Worm (Caenorhabditis elegans) whole organism, L1 larva: ENCODE results near the gene nhr-143.
A peak's percentile ranks its signal among the peaks of the same experiment; 100 is the strongest.

ENCODE experiments used
- alr-1 ChIP-seq: fragments of 200-800 bp; sonication (Bioruptor generic); optimal IDR thresholded peaks from 2 replicates; lab custom pipeline; 2018; ENCODE audit warnings: borderline replicate concordance, mild to moderate bottlenecking, missing genetic modification characterization, missing compliant biosample characterization
- blmp-1 ChIP-seq: fragments of 150-350 bp; optimal IDR thresholded peaks from 2 replicates; lab custom pipeline; 2014; ENCODE audit warnings: missing biosample characterization, missing genetic modification characterization
- ceh-63 ChIP-seq: fragments of 200-800 bp; sonication (Bioruptor generic); optimal IDR thresholded peaks from 2 replicates; lab custom pipeline; 2018; ENCODE audit warnings: mild to moderate bottlenecking, missing genetic modification characterization, missing compliant biosample characterization
- ceh-8 ChIP-seq: fragments of 200-800 bp; sonication (Bioruptor generic); optimal IDR thresholded peaks from 2 replicates; lab custom pipeline; 2018; ENCODE audit warnings: mild to moderate bottlenecking, missing genetic modification characterization, moderate library complexity, missing compliant biosample characterization
- ces-1 ChIP-seq: fragments of 150-350 bp; optimal IDR thresholded peaks from 2 replicates; lab custom pipeline; 2014; ENCODE audit warnings: missing biosample characterization, missing genetic modification reagents, missing genetic modification characterization
- efl-1 ChIP-seq, 4 experiments: fragments of 150-350 bp; optimal IDR thresholded peaks in 3 of 4; peaks in 1 of 4; 1 replicate in 1 of 4; 2 replicates in 3 of 4; lab custom pipeline; 2014; ENCODE audit warnings: missing biosample characterization in 2 of 4, missing genetic modification characterization in 2 of 4, missing genetic modification reagents in 2 of 4
- egl-13 ChIP-seq: sonication (generic microtip); optimal IDR thresholded peaks from 2 replicates; lab custom pipeline; 2016; ENCODE audit warnings: missing genotype, missing genetic modification reagents, missing genetic modification characterization, missing compliant biosample characterization
- ets-5 ChIP-seq: fragments of 200-800 bp; sonication (Bioruptor generic); IDR thresholded peaks from 2 replicates; pipeline ENCODE4 v1.3.6; 2022; ENCODE audit warnings: missing genetic modification characterization, missing compliant biosample characterization
- hlh-4 ChIP-seq: sonication (generic microtip); optimal IDR thresholded peaks from 2 replicates; lab custom pipeline; 2016; ENCODE audit warnings: mild to moderate bottlenecking, missing genetic modification characterization, missing compliant biosample characterization
- hpl-2 ChIP-seq: fragments of 150-350 bp; optimal IDR thresholded peaks from 2 replicates; lab custom pipeline; 2014; ENCODE audit warnings: missing biosample characterization, missing genetic modification reagents, missing genetic modification characterization
- jun-1 ChIP-seq: fragments of 150-350 bp; optimal IDR thresholded peaks from 2 replicates; lab custom pipeline; 2014; ENCODE audit warnings: missing biosample characterization, missing genetic modification reagents, missing genetic modification characterization
- lin-14 ChIP-seq: fragments of 200-800 bp; sonication (Bioruptor generic); optimal IDR thresholded peaks from 2 replicates; lab custom pipeline; 2018; ENCODE audit warnings: mild to moderate bottlenecking, missing genetic modification characterization, moderate library complexity, missing compliant biosample characterization
- lin-35 ChIP-seq, 2 experiments: fragments of 150-350 bp; optimal IDR thresholded peaks; 2 replicates each; lab custom pipeline; 2014; ENCODE audit warnings: missing biosample characterization in 2 of 2, missing genetic modification characterization in 2 of 2, missing genetic modification reagents in 2 of 2
- lir-3 ChIP-seq: sonication (generic microtip); optimal IDR thresholded peaks from 2 replicates; lab custom pipeline; 2016; ENCODE audit warnings: mild to moderate bottlenecking, missing genetic modification characterization, moderate library complexity, missing compliant biosample characterization; ENCODE audit not compliant: poor library complexity
- lsy-2 ChIP-seq, 2 experiments: fragments of 150-350 bp; optimal IDR thresholded peaks; 2 replicates each; lab custom pipeline; 2014; ENCODE audit warnings: missing biosample characterization in 2 of 2, missing genetic modification characterization in 2 of 2
- mdl-1 ChIP-seq, 2 experiments: fragments of 150-350 bp; optimal IDR thresholded peaks; 2 replicates each; lab custom pipeline; 2014 to 2017; ENCODE audit warnings: missing biosample characterization in 2 of 2, missing genetic modification characterization in 2 of 2, inconsistent platforms in 1 of 2
- mef-2 ChIP-seq: fragments of 150-350 bp; optimal IDR thresholded peaks from 2 replicates; lab custom pipeline; 2014; ENCODE audit warnings: missing biosample characterization, missing genetic modification characterization
- mep-1 ChIP-seq: fragments of 150-350 bp; optimal IDR thresholded peaks from 2 replicates; lab custom pipeline; 2014; ENCODE audit warnings: missing biosample characterization, missing genetic modification characterization
- nhr-11 ChIP-seq: fragments of 150-350 bp; optimal IDR thresholded peaks from 2 replicates; lab custom pipeline; 2014; ENCODE audit warnings: missing biosample characterization, missing genetic modification characterization
- nhr-20 ChIP-seq: sonication (generic microtip); optimal IDR thresholded peaks from 2 replicates; lab custom pipeline; 2016; ENCODE audit warnings: mild to moderate bottlenecking, missing genetic modification characterization, missing compliant biosample characterization
- nhr-47 ChIP-seq: sonication (generic microtip); optimal IDR thresholded peaks from 2 replicates; lab custom pipeline; 2016; ENCODE audit warnings: mild to moderate bottlenecking, missing genetic modification characterization, moderate library complexity, missing compliant biosample characterization
- nhr-71 ChIP-seq: sonication (generic microtip); optimal IDR thresholded peaks from 2 replicates; lab custom pipeline; 2016; ENCODE audit warnings: mild to moderate bottlenecking, missing genetic modification characterization, moderate library complexity, missing compliant biosample characterization
- nhr-85 ChIP-seq: sonication (generic microtip); peaks from one replicate; lab custom pipeline; 2016; ENCODE audit warnings: missing genetic modification characterization, inconsistent platforms, missing compliant biosample characterization
- nhr-90 ChIP-seq: sonication (generic microtip); optimal IDR thresholded peaks from 2 replicates; lab custom pipeline; 2016; ENCODE audit warnings: mild to moderate bottlenecking, missing genetic modification characterization, missing compliant biosample characterization; ENCODE audit not compliant: poor library complexity
- pax-3 ChIP-seq: fragments of 200-800 bp; sonication (Bioruptor generic); optimal IDR thresholded peaks from 2 replicates; lab custom pipeline; 2018; ENCODE audit warnings: mild to moderate bottlenecking, missing genetic modification characterization, moderate library complexity, missing compliant biosample characterization
- snpc-4 ChIP-seq: fragments of 150-350 bp; optimal IDR thresholded peaks from 2 replicates; lab custom pipeline; 2014; ENCODE audit warnings: missing biosample characterization, missing genetic modification characterization
- snu-23 ChIP-seq: sonication (generic microtip); optimal IDR thresholded peaks from 2 replicates; lab custom pipeline; 2016; ENCODE audit warnings: missing genetic modification characterization, missing compliant biosample characterization
- sptf-1 ChIP-seq: fragments of 150-350 bp; optimal IDR thresholded peaks from 2 replicates; lab custom pipeline; 2014; ENCODE audit warnings: missing biosample characterization, missing genetic modification characterization
- sup-37 ChIP-seq: fragments of 200-800 bp; sonication (Bioruptor generic); optimal IDR thresholded peaks from 2 replicates; lab custom pipeline; 2018; ENCODE audit warnings: mild to moderate bottlenecking, missing genetic modification characterization, missing compliant biosample characterization
- unc-130 ChIP-seq: fragments of 150-350 bp; optimal IDR thresholded peaks from 2 replicates; lab custom pipeline; 2017; ENCODE audit warnings: missing biosample characterization, missing genetic modification characterization, inconsistent platforms
- unc-62 ChIP-seq: fragments of 150-350 bp; optimal IDR thresholded peaks from 2 replicates; lab custom pipeline; 2014; ENCODE audit warnings: missing biosample characterization, missing genetic modification reagents, missing genetic modification characterization
- unc-86 ChIP-seq: sonication (generic microtip); optimal IDR thresholded peaks from 2 replicates; lab custom pipeline; 2016; ENCODE audit warnings: missing genetic modification characterization, missing compliant biosample characterization
- xbp-1 ChIP-seq: sonication (generic microtip); optimal IDR thresholded peaks from 2 replicates; lab custom pipeline; 2016; ENCODE audit warnings: missing genetic modification characterization, missing compliant biosample characterization
- zip-4 ChIP-seq: fragments of 200-800 bp; sonication (Bioruptor generic); optimal IDR thresholded peaks from 2 replicates; lab custom pipeline; 2018; ENCODE audit warnings: mild to moderate bottlenecking, missing genetic modification characterization, moderate library complexity, missing compliant biosample characterization

The nhr-143 gene

DNA sequence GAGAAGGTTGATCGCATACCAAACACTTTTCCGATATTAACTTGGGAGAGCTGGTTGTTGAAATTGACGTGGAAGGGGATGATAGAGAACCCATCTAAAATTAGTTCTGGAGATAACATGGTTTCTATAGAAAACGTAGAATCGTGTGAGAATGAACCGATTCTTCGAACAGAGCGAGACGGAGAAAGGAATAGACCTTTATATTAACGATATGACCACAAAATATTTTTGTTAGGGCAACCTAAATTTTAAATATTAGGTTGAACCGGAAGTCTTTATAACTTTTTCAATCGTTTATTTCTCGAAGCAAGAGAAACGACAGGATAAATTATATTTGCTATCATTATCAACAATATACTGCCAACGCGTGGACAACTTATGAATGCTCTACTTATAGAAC, 8.7 kb downstream of the nhr-143 start, which contains the start of gene nhr-219:
TSS of gene nhr-219 (minus strand) at position 101 of the 400 bp plus-strand sequence.
- no peak for TF ChIP-seq mef-2 (tag; lab: Kevin White, UChicago)
- no peak for TF ChIP-seq nhr-47 (tag; lab: Kevin White, UChicago)
- TF ChIP-seq blmp-1 (tag; lab: Kevin White, UChicago): no peak
- no peak for TF ChIP-seq unc-62 (GFP tag; lab: Kevin White, UChicago)
- TF ChIP-seq snpc-4: no peak
- TF ChIP-seq hpl-2 (GFP tag; lab: Kevin White, UChicago): no peak
- TF ChIP-seq zip-4 (GFP tag; lab: Kevin White, UChicago): no peak

DNA sequence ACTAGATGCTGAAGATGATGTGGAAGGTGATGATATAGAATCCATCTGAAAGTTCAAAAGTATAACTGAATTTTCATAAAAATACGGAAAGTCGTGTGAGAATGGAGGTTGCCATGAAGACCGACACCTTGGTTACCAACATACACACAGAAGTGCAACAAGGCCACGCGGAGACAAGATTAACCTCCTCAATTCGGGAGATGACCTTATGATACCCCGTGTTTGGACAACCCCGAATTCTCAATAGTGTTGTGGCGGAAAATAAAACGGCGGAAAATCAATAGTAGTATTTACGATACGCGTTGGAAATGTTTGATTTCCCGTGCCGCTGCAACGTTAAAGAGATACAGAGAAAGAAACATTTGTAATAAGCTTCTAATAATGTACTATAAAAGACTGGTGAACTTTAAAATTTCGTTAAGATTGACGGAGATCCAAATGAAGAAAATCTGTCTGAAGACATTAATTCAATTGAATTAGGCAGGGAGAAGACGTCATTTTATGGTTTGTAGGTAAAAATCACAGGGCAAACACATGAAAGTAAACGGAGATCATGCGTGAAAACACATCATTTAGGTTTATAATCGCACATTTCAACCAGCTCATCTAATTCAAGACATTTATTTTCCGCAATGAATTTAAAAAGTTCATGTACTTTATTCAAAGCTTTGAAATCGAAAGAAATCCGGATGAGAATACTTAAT, 10.5 kb downstream of the nhr-143 start, which contains the start of gene nhr-44:
TSS of gene nhr-44 (minus strand) at position 51 of the 704 bp plus-strand sequence.
- no peak for TF ChIP-seq lsy-2 (tag; optimal IDR thresholded peaks at IDR 0.05; lab: Kevin White, UChicago)
- no peak for TF ChIP-seq nhr-90 (tag; lab: Kevin White, UChicago)
- no peak for TF ChIP-seq unc-86
- peak; percentile 66 for TF ChIP-seq lin-14 (GFP tag; lab: Kevin White, UChicago)
- peak; percentile 10 for TF ChIP-seq nhr-71 (tag; lab: Kevin White, UChicago)
- peak; percentile 79 for TF ChIP-seq nhr-85 (tag; lab: Kevin White, UChicago)
- peak; percentile 42 for TF ChIP-seq blmp-1 (tag; lab: Kevin White, UChicago)
- TF ChIP-seq nhr-20 (tag; lab: Kevin White, UChicago): peak; percentile 4
- TF ChIP-seq lin-35 (GFP tag; optimal IDR thresholded peaks at IDR 0.05; lab: Kevin White, UChicago): no peak
- TF ChIP-seq snu-23 (GFP tag; lab: Kevin White, UChicago): peak; percentile 26
- TF ChIP-seq mep-1: peak; percentile 12

DNA sequence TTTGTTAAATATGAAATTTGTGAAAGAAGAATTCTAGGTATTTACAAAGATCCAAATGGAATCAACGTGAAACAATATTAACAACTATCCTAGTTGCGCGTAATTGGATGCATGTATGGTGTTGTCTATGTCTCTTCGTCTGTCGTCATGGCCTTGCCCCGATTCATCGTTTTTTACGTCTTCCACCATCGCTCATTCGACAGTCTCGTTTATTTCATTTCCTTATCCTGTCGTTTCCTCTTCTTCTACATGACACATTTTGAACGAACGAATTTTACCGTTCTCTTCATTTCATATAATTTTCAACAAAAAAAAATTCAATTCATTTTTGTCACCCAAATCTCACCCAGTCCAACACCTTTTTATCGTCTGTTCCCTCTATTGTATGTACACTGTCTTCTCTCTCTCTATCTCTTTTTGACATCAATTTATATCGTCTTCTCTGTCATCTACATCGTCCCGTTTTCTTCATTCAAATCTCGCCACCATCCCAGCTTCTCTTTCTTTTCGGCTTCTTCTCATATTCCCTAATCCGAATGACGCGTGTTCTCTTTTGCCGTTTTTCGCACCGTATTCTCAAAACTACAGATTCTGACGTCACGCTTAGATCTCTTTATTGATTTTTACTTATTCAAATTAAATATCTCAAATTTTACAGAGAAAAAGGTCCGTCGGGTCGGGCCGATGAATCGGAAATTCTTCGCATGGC, 18.2 kb downstream of the nhr-143 start, which contains the start of gene ttc-17:
TSS of gene ttc-17 (plus strand) at position 659 of the 709 bp plus-strand sequence.
- TF ChIP-seq ets-5 (GFP tag; lab: Robert Waterston, UW): no peak
- TF ChIP-seq lsy-2 (tag; optimal IDR thresholded peaks at IDR 0.05; lab: Kevin White, UChicago): peak in 1 of 2 experiments; percentile 4
- TF ChIP-seq blmp-1 (tag; lab: Kevin White, UChicago): peak; percentile 31

DNA sequence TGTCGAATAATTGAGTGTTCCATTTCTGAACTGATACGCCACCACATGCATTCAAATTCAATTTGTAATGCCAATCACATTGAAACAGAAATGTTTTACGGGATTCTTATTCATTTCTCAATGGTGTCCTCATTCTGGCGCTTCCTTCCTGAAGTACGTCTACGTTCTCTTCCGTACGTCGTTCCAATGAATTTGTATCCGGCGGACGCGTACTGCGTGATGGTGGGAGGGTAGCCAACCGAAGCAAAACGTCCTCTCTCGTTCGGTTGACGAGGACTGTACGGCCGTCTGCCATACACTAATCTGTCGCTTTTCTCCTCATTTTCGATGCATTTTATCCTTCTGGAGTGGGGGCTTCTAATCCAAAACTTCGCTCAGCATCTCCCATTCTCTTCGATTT, 24.9 kb downstream of the nhr-143 start:
- no peak for TF ChIP-seq xbp-1 (tag; lab: Kevin White, UChicago)
- no peak for TF ChIP-seq sup-37
- TF ChIP-seq efl-1 (optimal IDR thresholded peaks at IDR 0.05; lab: Kevin White, UChicago): no peak
- no peak for TF ChIP-seq efl-1 (GFP tag; optimal IDR thresholded peaks at IDR 0.05 in 1 of 2; lab: Kevin White, UChicago)
- TF ChIP-seq unc-130 (tag; lab: Kevin White, UChicago): no peak
- no peak for TF ChIP-seq hlh-4 (tag; lab: Kevin White, UChicago)
- no peak for TF ChIP-seq sptf-1
- no peak for TF ChIP-seq unc-62 (GFP tag; lab: Kevin White, UChicago)
- no peak for TF ChIP-seq ces-1 (GFP tag; lab: Kevin White, UChicago)
- no peak for TF ChIP-seq jun-1 (tag; lab: Kevin White, UChicago)
- TF ChIP-seq ceh-8 (GFP tag; lab: Kevin White, UChicago): no peak
- TF ChIP-seq nhr-11: no peak
- no peak for TF ChIP-seq alr-1 (tag; lab: Kevin White, UChicago)
- TF ChIP-seq pax-3 (tag; lab: Kevin White, UChicago): no peak
- TF ChIP-seq ceh-63: no peak
- TF ChIP-seq egl-13 (tag; lab: Kevin White, UChicago): no peak
- TF ChIP-seq mdl-1 (tag; optimal IDR thresholded peaks at IDR 0.05; lab: Kevin White, UChicago): no peak
- no peak for TF ChIP-seq lsy-2 (tag; optimal IDR thresholded peaks at IDR 0.05; lab: Kevin White, UChicago)
- no peak for TF ChIP-seq mep-1
- no peak for TF ChIP-seq lir-3 (tag; lab: Kevin White, UChicago)
- TF ChIP-seq, all 84 proteins: peak for 0
